Worm (Caenorhabditis elegans) whole organism, L1 larva: ENCODE measurements around the gene rpb-12.

Experiments used
- ceh-82 ChIP-seq, 3 experiments: fragments of 150-350 bp in 1 of 3; sonication (generic microtip) in 2 of 3; optimal IDR thresholded peaks; 2 replicates each; lab custom pipeline; 2014 to 2017; ENCODE audit warnings: missing biosample characterization in 3 of 3, missing genetic modification characterization in 3 of 3
- dpl-1 ChIP-seq, 3 experiments: fragments of 150-350 bp in 2 of 3; sonication (generic microtip) in 1 of 3; optimal IDR thresholded peaks; 2 replicates each; lab custom pipeline; 2014 to 2017; ENCODE audit warnings: missing biosample characterization in 3 of 3, missing genetic modification characterization in 3 of 3, missing genetic modification reagents in 3 of 3
- efl-1 ChIP-seq, 4 experiments: fragments of 150-350 bp; optimal IDR thresholded peaks in 3 of 4; peaks in 1 of 4; 1 replicate in 1 of 4; 2 replicates in 3 of 4; lab custom pipeline; 2014; ENCODE audit warnings: missing biosample characterization in 2 of 4, missing genetic modification characterization in 2 of 4, missing genetic modification reagents in 2 of 4
- fos-1 ChIP-seq: fragments of 150-350 bp; optimal IDR thresholded peaks from 2 replicates; lab custom pipeline; 2014; ENCODE audit warnings: missing biosample characterization, missing genetic modification characterization
- isw-1 ChIP-seq: fragments of 200-800 bp; sonication (Bioruptor generic); IDR thresholded peaks from 2 replicates; pipeline ENCODE4 v1.3.6; 2022; ENCODE audit warnings: missing genetic modification characterization, missing compliant biosample characterization
- lin-13 ChIP-seq: fragments of 150-350 bp; optimal IDR thresholded peaks from 2 replicates; lab custom pipeline; 2014; ENCODE audit warnings: missing biosample characterization, missing genetic modification reagents, missing genetic modification characterization
- lin-35 ChIP-seq, 2 experiments: fragments of 150-350 bp; optimal IDR thresholded peaks; 2 replicates each; lab custom pipeline; 2014; ENCODE audit warnings: missing biosample characterization in 2 of 2, missing genetic modification characterization in 2 of 2, missing genetic modification reagents in 2 of 2
- lin-39 ChIP-seq: fragments of 150-350 bp; optimal IDR thresholded peaks from 2 replicates; lab custom pipeline; 2014; ENCODE audit warnings: missing biosample characterization, missing genetic modification reagents, missing genetic modification characterization
- lsy-2 ChIP-seq, 2 experiments: fragments of 150-350 bp; optimal IDR thresholded peaks; 2 replicates each; lab custom pipeline; 2014; ENCODE audit warnings: missing biosample characterization in 2 of 2, missing genetic modification characterization in 2 of 2
- mep-1 ChIP-seq: fragments of 150-350 bp; optimal IDR thresholded peaks from 2 replicates; lab custom pipeline; 2014; ENCODE audit warnings: missing biosample characterization, missing genetic modification characterization
- nhr-19 ChIP-seq: fragments of 200-800 bp; sonication (Bioruptor generic); conservative IDR thresholded peaks from 2 replicates; pipeline ENCODE4 v1.3.6; 2022; ENCODE audit warnings: missing genetic modification characterization, missing compliant biosample characterization
- nhr-20 ChIP-seq: sonication (generic microtip); optimal IDR thresholded peaks from 2 replicates; lab custom pipeline; 2016; ENCODE audit warnings: mild to moderate bottlenecking, missing genetic modification characterization, missing compliant biosample characterization
- nhr-237 ChIP-seq: fragments of 150-350 bp; optimal IDR thresholded peaks from 2 replicates; lab custom pipeline; 2014; ENCODE audit warnings: missing biosample characterization, missing genetic modification characterization
- nhr-76 ChIP-seq: sonication (generic microtip); optimal IDR thresholded peaks from 2 replicates; lab custom pipeline; 2017; ENCODE audit warnings: missing biosample characterization, missing genetic modification characterization
- nhr-77 ChIP-seq: fragments of 150-350 bp; optimal IDR thresholded peaks from 2 replicates; lab custom pipeline; 2014; ENCODE audit warnings: missing biosample characterization, missing genetic modification characterization
- nhr-85 ChIP-seq: sonication (generic microtip); peaks from one replicate; lab custom pipeline; 2016; ENCODE audit warnings: missing genetic modification characterization, inconsistent platforms, missing compliant biosample characterization
- rnt-1 ChIP-seq: sonication (generic microtip); optimal IDR thresholded peaks from 2 replicates; lab custom pipeline; 2016; ENCODE audit warnings: mild to moderate bottlenecking, missing genetic modification characterization, moderate library complexity, missing compliant biosample characterization
- skn-1 ChIP-seq: fragments of 150-350 bp; optimal IDR thresholded peaks from 2 replicates; lab custom pipeline; 2014; ENCODE audit warnings: missing biosample characterization, missing genetic modification characterization
- snpc-4 ChIP-seq: fragments of 150-350 bp; optimal IDR thresholded peaks from 2 replicates; lab custom pipeline; 2014; ENCODE audit warnings: missing biosample characterization, missing genetic modification characterization
- sox-4 ChIP-seq: sonication (generic microtip); optimal IDR thresholded peaks from 2 replicates; lab custom pipeline; 2016; ENCODE audit warnings: missing genetic modification characterization, missing compliant biosample characterization
- sup-37 ChIP-seq: fragments of 200-800 bp; sonication (Bioruptor generic); optimal IDR thresholded peaks from 2 replicates; lab custom pipeline; 2018; ENCODE audit warnings: mild to moderate bottlenecking, missing genetic modification characterization, missing compliant biosample characterization
- swsn-7 ChIP-seq: sonication (generic microtip); optimal IDR thresholded peaks from 2 replicates; lab custom pipeline; 2016; ENCODE audit warnings: missing genetic modification characterization, missing compliant biosample characterization
- unc-130 ChIP-seq: fragments of 150-350 bp; optimal IDR thresholded peaks from 2 replicates; lab custom pipeline; 2017; ENCODE audit warnings: missing biosample characterization, missing genetic modification characterization, inconsistent platforms
- unc-62 ChIP-seq: fragments of 150-350 bp; optimal IDR thresholded peaks from 2 replicates; lab custom pipeline; 2014; ENCODE audit warnings: missing biosample characterization, missing genetic modification reagents, missing genetic modification characterization
- vab-15 ChIP-seq: sonication (generic microtip); optimal IDR thresholded peaks from 2 replicates; lab custom pipeline; 2017; ENCODE audit warnings: missing genotype, mild to moderate bottlenecking, missing genetic modification characterization, missing compliant biosample characterization
- xbp-1 ChIP-seq: sonication (generic microtip); optimal IDR thresholded peaks from 2 replicates; lab custom pipeline; 2016; ENCODE audit warnings: missing genetic modification characterization, missing compliant biosample characterization
- zip-4 ChIP-seq: fragments of 200-800 bp; sonication (Bioruptor generic); optimal IDR thresholded peaks from 2 replicates; lab custom pipeline; 2018; ENCODE audit warnings: mild to moderate bottlenecking, missing genetic modification characterization, moderate library complexity, missing compliant biosample characterization

Gene rpb-12

DNA sequence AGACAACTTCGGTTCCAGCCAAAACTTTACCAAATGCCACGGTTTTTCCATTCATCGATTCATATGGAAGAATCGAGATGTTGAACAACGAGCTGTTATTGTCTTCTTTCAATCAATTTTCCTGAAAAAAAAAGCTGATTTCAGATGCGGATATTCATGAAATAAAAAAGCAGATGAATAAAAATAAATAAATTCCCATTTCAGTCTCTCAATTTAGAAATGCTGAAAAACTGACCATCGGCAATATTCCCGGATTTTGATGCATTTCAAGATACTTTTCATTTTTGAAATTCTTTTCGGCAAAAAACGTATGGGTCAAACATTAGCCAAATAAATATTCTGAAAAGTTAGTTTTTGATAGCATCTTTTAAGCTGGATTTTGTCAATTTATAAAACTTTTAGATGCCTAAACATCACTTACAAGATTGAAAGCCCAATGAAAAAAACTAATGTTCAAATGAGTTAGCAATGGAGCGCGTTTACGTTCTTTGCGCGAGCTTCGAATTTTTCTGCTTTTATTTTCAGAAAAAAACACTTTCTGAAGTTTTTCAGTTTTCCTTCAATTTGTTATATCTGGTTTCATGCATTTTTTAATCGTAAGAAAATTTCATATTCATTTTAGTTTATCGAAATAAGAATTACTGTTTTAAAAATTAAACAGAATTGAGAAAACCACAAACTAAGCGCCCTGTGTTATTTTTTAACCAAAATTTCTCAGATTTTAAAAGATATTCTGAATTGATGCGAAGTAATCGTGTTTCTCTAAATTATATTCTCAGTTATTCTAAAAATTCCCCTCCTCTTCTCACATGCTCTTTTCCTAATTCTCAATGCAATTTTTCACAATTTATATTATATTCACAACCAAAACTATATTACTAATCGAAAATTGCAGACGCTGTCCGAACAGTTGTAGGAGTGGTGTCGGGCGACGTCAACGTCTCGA is 42.3 kb downstream of the rpb-12 start, which contains the start of the genes C01F6.14 and fem-3:
C01F6.14 (minus strand) TSS at position 51 of the 946 bp plus-strand sequence.
fem-3 (plus strand) TSS at position 896 of the 946 bp plus-strand sequence.
- TF ChIP-seq lin-35 (GFP tag; optimal IDR thresholded peaks at IDR 0.05; lab: Kevin White, UChicago) (peak; percentile 55 to 81), nhr-77 (tag; lab: Kevin White, UChicago) (no peak), sox-4 (tag; lab: Kevin White, UChicago) (no peak), lsy-2 (tag; optimal IDR thresholded peaks at IDR 0.05; lab: Kevin White, UChicago) (peak in 1 of 2 experiments; percentile 54), fos-1 (tag; lab: Kevin White, UChicago) (no peak), mep-1 (tag; lab: Kevin White, UChicago) (no peak), unc-130 (tag; lab: Kevin White, UChicago) (no peak), swsn-7 (no peak), nhr-237 (tag; lab: Kevin White, UChicago) (no peak), skn-1 (tag; lab: Kevin White, UChicago) (peak; percentile 14), xbp-1 (tag; lab: Kevin White, UChicago) (no peak), sup-37 (GFP tag; lab: Kevin White, UChicago) (no peak), nhr-85 (tag; lab: Kevin White, UChicago) (peak; percentile 41), lin-39 (tag; lab: Kevin White, UChicago) (no peak), lin-13 (no peak), efl-1 (optimal IDR thresholded peaks at IDR 0.05; lab: Kevin White, UChicago) (peak; percentile 9 to 73), efl-1 (GFP tag; optimal IDR thresholded peaks at IDR 0.05 in 1 of 2; lab: Kevin White, UChicago) (peak; percentile 79 to 97), nhr-20 (tag; lab: Kevin White, UChicago) (no peak), unc-62 (no peak), rnt-1 (no peak), dpl-1 (GFP tag; optimal IDR thresholded peaks at IDR 0.05; lab: Kevin White, UChicago) (peak; percentile 45 to 82 (median 70))

DNA sequence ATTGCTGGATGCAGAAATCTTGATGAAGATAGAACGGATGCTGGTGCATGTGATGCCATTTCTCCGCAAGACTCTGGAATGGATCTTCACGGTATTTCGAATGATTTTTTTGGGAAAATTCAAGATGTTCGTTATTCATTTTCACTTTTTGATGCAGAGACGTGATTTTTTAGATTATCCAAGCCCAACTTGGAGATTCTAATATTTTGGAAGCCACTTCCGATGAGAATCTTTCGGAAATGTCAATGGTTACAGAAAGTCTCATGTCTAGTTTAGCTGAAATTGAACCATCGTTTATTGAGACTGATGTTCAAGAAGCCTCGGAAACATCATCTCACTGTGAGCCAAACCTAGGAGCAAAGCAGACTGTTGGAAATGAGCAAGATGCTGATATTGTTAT is 45.8 kb downstream of the rpb-12 start:
- TF ChIP-seq unc-130 (tag; lab: Kevin White, UChicago), result no peak
- TF ChIP-seq lin-13, result no peak
- no peak for TF ChIP-seq snpc-4 (tag; lab: Kevin White, UChicago)
- no peak for TF ChIP-seq nhr-76 (tag; lab: Kevin White, UChicago)
- no peak for TF ChIP-seq nhr-19
- TF ChIP-seq ceh-82 (tag; optimal IDR thresholded peaks at IDR 0.05; lab: Kevin White, UChicago), result no peak
- no peak for TF ChIP-seq lin-39 (tag; lab: Kevin White, UChicago)
- TF ChIP-seq isw-1 (GFP tag; lab: Robert Waterston, UW), result no peak
- TF ChIP-seq vab-15 (tag; lab: Kevin White, UChicago), result no peak

DNA sequence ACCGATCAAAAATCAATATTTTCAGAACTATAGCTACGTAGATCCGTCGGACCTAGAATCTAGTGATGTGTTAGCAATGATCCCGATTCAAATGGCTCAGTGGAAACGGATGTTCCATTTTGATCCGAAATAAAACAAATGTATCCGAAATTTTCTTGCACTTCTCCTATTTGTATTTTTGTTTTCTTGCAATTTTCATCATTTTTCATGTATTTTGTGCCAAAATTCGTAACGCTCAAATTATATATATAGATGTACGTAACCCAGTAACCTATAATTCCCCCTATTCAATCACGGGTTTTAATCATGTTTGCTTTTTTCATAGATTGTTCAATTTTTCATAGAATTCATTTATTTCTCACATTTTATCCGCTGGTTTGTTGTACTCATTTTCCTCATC is 47.7 kb downstream of the rpb-12 start, which contains the start of gene gldi-10:
gldi-10 (plus strand) TSS at position 301 of the 400 bp plus-strand sequence.
- no peak for TF ChIP-seq efl-1 (optimal IDR thresholded peaks at IDR 0.05; lab: Kevin White, UChicago)
- peak in 1 of 2 experiments; percentile 78 for TF ChIP-seq efl-1 (GFP tag; optimal IDR thresholded peaks at IDR 0.05 in 1 of 2; lab: Kevin White, UChicago)
- no peak for TF ChIP-seq zip-4 (GFP tag; lab: Kevin White, UChicago)
